Worm (Caenorhabditis elegans) whole organism, early embryonic: ENCODE data around the gene scl-10.

Experiments used
- scrt-1 ChIP-seq: fragments of 200-800 bp; sonication (Bioruptor generic); IDR thresholded peaks from 2 replicates; pipeline ENCODE4 v1.3.6; 2022; ENCODE audit warnings: missing genetic modification characterization, missing compliant biosample characterization
- tbx-37 ChIP-seq: fragments of 200-800 bp; sonication (Bioruptor generic); conservative IDR thresholded peaks from 2 replicates; pipeline ENCODE4 v1.3.6; 2022; ENCODE audit warnings: missing genetic modification reagents, missing genetic modification characterization, missing compliant biosample characterization

ce11 chrIV:13013231-13013630 lies 35.0 kb upstream of the scl-10 start:
- TF ChIP-seq tbx-37 (GFP tag; lab: Robert Waterston, UW) (no peak), scrt-1 (GFP tag; lab: Robert Waterston, UW) (no peak)
